Worm (Caenorhabditis elegans) whole organism, L4 larva: ENCODE measurements around the gene B0272.3.

Experiments used
- daf-12 ChIP-seq: fragments of 150-350 bp; optimal IDR thresholded peaks from 2 replicates; lab custom pipeline; 2014; ENCODE audit warnings: missing biosample characterization, missing genetic modification reagents, missing genetic modification characterization
- hif-1 ChIP-seq, 2 experiments: sonication (generic microtip); optimal IDR thresholded peaks; 2 replicates each; lab custom pipeline; 2016 to 2017; ENCODE audit warnings: missing compliant biosample characterization in 2 of 2, missing genetic modification characterization in 2 of 2, missing genetic modification reagents in 2 of 2, missing genotype in 2 of 2, mild to moderate bottlenecking in 1 of 2
- hmg-1.1 ChIP-seq: fragments of 200-800 bp; sonication (Bioruptor generic); IDR thresholded peaks from 2 replicates; pipeline ENCODE4 v1.3.6; 2022; ENCODE audit warnings: missing genetic modification reagents, missing genetic modification characterization, missing compliant biosample characterization

- TF ChIP-seq hif-1 (tag; optimal IDR thresholded peaks at IDR 0.05; lab: Kevin White, UChicago) (no peak), daf-12 (tag; lab: Kevin White, UChicago) (no peak), hmg-1.1 (GFP tag; lab: Robert Waterston, UW) (no peak)
Observed at ce11 chrX:9451944-9452453, 20.8 kb downstream of the B0272.3 start, which contains the start of gene ZK899.2.
